Fruit fly (Drosophila melanogaster): ENCODE results near the gene CG1309.

- TF ChIP-seq pad (GFP tag; optimal IDR thresholded peaks at IDR 0.05) (no peak), Hr96 (GFP tag; optimal IDR thresholded peaks at IDR 0.05) (no peak), CG7045 (GFP tag; optimal IDR thresholded peaks at IDR 0.05) (no peak)
Observed at dm6 chr3L:4283428-4284089, 24.3 kb downstream of the CG1309 start, which contains the start of the genes srw and CG1316.

Data from whole organism, adult.